Worm (Caenorhabditis elegans) whole organism, early embryonic: ENCODE results near the gene mtx-2.

ENCODE experiments used
- aly-1 ChIP-seq: sonication (generic microtip); optimal IDR thresholded peaks from 2 replicates; lab custom pipeline; 2016; ENCODE audit warnings: missing genetic modification characterization, missing compliant biosample characterization
- ama-1 ChIP-seq: fragments of 150-350 bp; optimal IDR thresholded peaks from 2 replicates; lab custom pipeline; 2014
- ceh-13 ChIP-seq: fragments of 200-800 bp; sonication (Bioruptor generic); optimal IDR thresholded peaks from 2 replicates; lab custom pipeline; 2018; ENCODE audit warnings: mild to moderate bottlenecking, missing genetic modification characterization, missing compliant biosample characterization
- ets-7 ChIP-seq: sonication (generic microtip); optimal IDR thresholded peaks from 2 replicates; lab custom pipeline; 2016; ENCODE audit warnings: missing genotype, missing genetic modification characterization, missing compliant biosample characterization
- flt-1 ChIP-seq: fragments of 200-800 bp; sonication (Bioruptor generic); IDR thresholded peaks from 2 replicates; pipeline ENCODE4 v1.3.6; 2022; ENCODE audit warnings: missing genetic modification characterization, missing compliant biosample characterization
- hmbx-1 ChIP-seq: sonication (generic microtip); optimal IDR thresholded peaks from 2 replicates; lab custom pipeline; 2016; ENCODE audit warnings: mild to moderate bottlenecking, missing genetic modification characterization, missing compliant biosample characterization
- hmg-4 ChIP-seq: fragments of 200-800 bp; sonication (Bioruptor generic); optimal IDR thresholded peaks from 2 replicates; lab custom pipeline; 2018; ENCODE audit warnings: mild to moderate bottlenecking, missing genetic modification characterization, missing compliant biosample characterization
- hnd-1 ChIP-seq: sonication (generic microtip); optimal IDR thresholded peaks from 2 replicates; lab custom pipeline; 2016; ENCODE audit warnings: missing genetic modification characterization, missing compliant biosample characterization
- pes-1 ChIP-seq: fragments of 200-800 bp; sonication (Bioruptor generic); IDR thresholded peaks from 2 replicates; pipeline ENCODE4 v1.3.6; 2022; ENCODE audit warnings: missing genetic modification reagents, missing genetic modification characterization, missing compliant biosample characterization
- sea-1 ChIP-seq: fragments of 200-800 bp; sonication (Bioruptor generic); conservative IDR thresholded peaks from 2 replicates; pipeline ENCODE4 v1.3.6; 2022; ENCODE audit warnings: missing genetic modification characterization, missing compliant biosample characterization
- tbx-11 ChIP-seq: fragments of 200-800 bp; sonication (Bioruptor generic); IDR thresholded peaks from 2 replicates; pipeline ENCODE4 v1.3.6; 2022; ENCODE audit warnings: missing genetic modification characterization, missing compliant biosample characterization
- tbx-37 ChIP-seq: fragments of 200-800 bp; sonication (Bioruptor generic); conservative IDR thresholded peaks from 2 replicates; pipeline ENCODE4 v1.3.6; 2022; ENCODE audit warnings: missing genetic modification reagents, missing genetic modification characterization, missing compliant biosample characterization
- tra-4 ChIP-seq: sonication (generic microtip); optimal IDR thresholded peaks from 2 replicates; lab custom pipeline; 2017; ENCODE audit warnings: missing genetic modification characterization, missing compliant biosample characterization

DNA sequence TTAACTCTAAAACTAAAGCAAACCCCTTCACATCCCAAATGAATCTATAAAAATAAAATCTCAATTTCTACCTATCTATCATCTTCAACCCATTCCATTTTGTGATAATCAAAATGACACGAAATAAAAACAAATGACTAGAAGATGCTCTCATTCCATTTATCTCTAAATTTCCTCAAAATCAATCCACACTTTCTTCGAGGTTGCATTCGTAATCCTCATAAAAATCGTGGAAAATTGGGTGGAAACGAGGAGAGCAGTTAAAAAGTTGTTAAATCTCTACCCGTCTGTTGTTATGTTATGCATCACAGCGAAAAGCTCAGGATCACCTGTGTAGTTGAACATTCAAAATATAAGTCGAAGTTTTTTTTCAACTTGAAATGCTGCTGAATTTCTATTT lies 43.5 kb upstream of the mtx-2 start:
- TF ChIP-seq aly-1 (tag; lab: Kevin White, UChicago) (no peak), ama-1 (lab: Kevin White, UChicago) (no peak), hmg-4 (GFP tag; lab: Kevin White, UChicago) (no peak), ceh-13 (no peak), tra-4 (tag; lab: Kevin White, UChicago) (no peak), hmbx-1 (tag; lab: Kevin White, UChicago) (no peak), tbx-37 (GFP tag; lab: Robert Waterston, UW) (no peak), ets-7 (tag; lab: Kevin White, UChicago) (no peak), sea-1 (GFP tag; lab: Robert Waterston, UW) (no peak), pes-1 (GFP tag; lab: Robert Waterston, UW) (no peak), flt-1 (GFP tag; lab: Robert Waterston, UW) (no peak), tbx-11 (no peak), hnd-1 (tag; lab: Kevin White, UChicago) (no peak)
